Worm (Caenorhabditis elegans) whole organism, late embryonic: ENCODE measurements around the gene msp-55.

Experiments
- C08G9.2 ChIP-seq: sonication (generic microtip); optimal IDR thresholded peaks from 2 replicates; lab custom pipeline; 2016; ENCODE audit warnings: mild to moderate bottlenecking, missing genetic modification characterization, moderate library complexity, missing compliant biosample characterization
- C38D4.7 ChIP-seq: fragments of 200-800 bp; sonication (Bioruptor generic); optimal IDR thresholded peaks from 2 replicates; lab custom pipeline; 2018; ENCODE audit warnings: mild to moderate bottlenecking, missing genetic modification characterization, moderate library complexity, missing compliant biosample characterization
- F13H6.1 ChIP-seq: sonication (generic microtip); optimal IDR thresholded peaks from 2 replicates; lab custom pipeline; 2016; ENCODE audit warnings: missing genetic modification characterization, missing compliant biosample characterization
- ceh-19 ChIP-seq: fragments of 200-800 bp; sonication (Bioruptor generic); optimal IDR thresholded peaks from 2 replicates; lab custom pipeline; 2018; ENCODE audit warnings: mild to moderate bottlenecking, missing genetic modification characterization, missing compliant biosample characterization
- ceh-2 ChIP-seq: sonication (generic microtip); optimal IDR thresholded peaks from 2 replicates; lab custom pipeline; 2016; ENCODE audit warnings: missing genotype, missing genetic modification characterization, missing compliant biosample characterization
- ceh-24 ChIP-seq: sonication (generic microtip); optimal IDR thresholded peaks from 2 replicates; lab custom pipeline; 2016; ENCODE audit warnings: mild to moderate bottlenecking, missing genetic modification characterization, missing compliant biosample characterization
- ceh-45 ChIP-seq: fragments of 200-800 bp; sonication (Bioruptor generic); IDR thresholded peaks from 2 replicates; pipeline ENCODE4 v1.3.6; 2022; ENCODE audit warnings: missing genetic modification reagents, missing genetic modification characterization, missing compliant biosample characterization
- ceh-6 ChIP-seq: fragments of 200-800 bp; sonication (Bioruptor generic); optimal IDR thresholded peaks from 2 replicates; lab custom pipeline; 2018; ENCODE audit warnings: mild to moderate bottlenecking, missing genetic modification characterization, missing compliant biosample characterization
- che-1 ChIP-seq: sonication (generic microtip); optimal IDR thresholded peaks from 2 replicates; lab custom pipeline; 2016; ENCODE audit warnings: mild to moderate bottlenecking, missing genetic modification characterization, missing compliant biosample characterization
- dve-1 ChIP-seq: sonication (generic microtip); optimal IDR thresholded peaks from 2 replicates; lab custom pipeline; 2017; ENCODE audit warnings: antibody characterized with exemption, mild to moderate bottlenecking, missing genetic modification characterization, missing compliant biosample characterization
- elt-2 ChIP-seq: sonication (generic microtip); optimal IDR thresholded peaks from 2 replicates; lab custom pipeline; 2016; ENCODE audit warnings: missing genetic modification reagents, missing genetic modification characterization, missing compliant biosample characterization
- elt-4 ChIP-seq: sonication (generic microtip); optimal IDR thresholded peaks from 2 replicates; lab custom pipeline; 2016; ENCODE audit warnings: missing genetic modification characterization, missing compliant biosample characterization
- ets-4 ChIP-seq: sonication (generic microtip); optimal IDR thresholded peaks from 2 replicates; lab custom pipeline; 2016; ENCODE audit warnings: missing genetic modification characterization, missing compliant biosample characterization
- fax-1 ChIP-seq: sonication (generic microtip); optimal IDR thresholded peaks from 2 replicates; lab custom pipeline; 2016; ENCODE audit warnings: missing genotype, missing genetic modification characterization, missing compliant biosample characterization
- gmeb-2 ChIP-seq: sonication (generic microtip); optimal IDR thresholded peaks from 2 replicates; lab custom pipeline; 2016; ENCODE audit warnings: missing genetic modification characterization, inconsistent platforms, missing compliant biosample characterization
- hlh-30 ChIP-seq: sonication (generic microtip); optimal IDR thresholded peaks from 2 replicates; lab custom pipeline; 2017; ENCODE audit warnings: antibody characterized with exemption, missing genetic modification characterization, missing compliant biosample characterization; ENCODE audit not compliant: insufficient read depth
- lim-6 ChIP-seq: sonication (generic microtip); optimal IDR thresholded peaks from 2 replicates; lab custom pipeline; 2016; ENCODE audit warnings: missing genetic modification characterization, missing compliant biosample characterization
- lin-11 ChIP-seq: fragments of 200-800 bp; sonication (Bioruptor generic); optimal IDR thresholded peaks from 2 replicates; lab custom pipeline; 2018; ENCODE audit warnings: mild to moderate bottlenecking, missing genetic modification characterization, missing compliant biosample characterization
- madf-2 ChIP-seq: sonication (generic microtip); optimal IDR thresholded peaks from 2 replicates; lab custom pipeline; 2017; ENCODE audit warnings: missing genetic modification characterization, missing compliant biosample characterization
- nfya-1 ChIP-seq: sonication (generic microtip); optimal IDR thresholded peaks from 2 replicates; lab custom pipeline; 2017; ENCODE audit warnings: missing genetic modification characterization, mild to moderate bottlenecking, missing compliant biosample characterization, antibody characterized with exemption, moderate library complexity
- nhr-11 ChIP-seq: fragments of 150-350 bp; optimal IDR thresholded peaks from 2 replicates; lab custom pipeline; 2014; ENCODE audit warnings: missing biosample characterization, missing genetic modification characterization
- nhr-232 ChIP-seq: sonication (generic microtip); optimal IDR thresholded peaks from 2 replicates; lab custom pipeline; 2016; ENCODE audit warnings: missing genetic modification characterization, missing compliant biosample characterization
- pat-9 ChIP-seq: fragments of 200-800 bp; sonication (Bioruptor generic); optimal IDR thresholded peaks from 2 replicates; lab custom pipeline; 2018; ENCODE audit warnings: mild to moderate bottlenecking, missing genetic modification characterization, moderate library complexity, missing compliant biosample characterization
- pha-4 ChIP-seq: fragments of 150-350 bp; optimal IDR thresholded peaks from 2 replicates; lab custom pipeline; 2018; ENCODE audit warnings: missing biosample characterization, missing genetic modification reagents, missing genetic modification characterization
- pqm-1 ChIP-seq: sonication (generic microtip); optimal IDR thresholded peaks from 2 replicates; lab custom pipeline; 2016; ENCODE audit warnings: missing genetic modification characterization, missing compliant biosample characterization
- pros-1 ChIP-seq: fragments of 150-350 bp; optimal IDR thresholded peaks from 2 replicates; lab custom pipeline; 2014; ENCODE audit warnings: missing biosample characterization, missing genetic modification reagents, missing genetic modification characterization
- rnt-1 ChIP-seq: sonication (generic microtip); optimal IDR thresholded peaks from 2 replicates; lab custom pipeline; 2016; ENCODE audit warnings: missing genetic modification characterization, missing compliant biosample characterization
- sdc-2 ChIP-seq: sonication (generic microtip); optimal IDR thresholded peaks from 2 replicates; lab custom pipeline; 2016; ENCODE audit warnings: missing genotype, missing genetic modification characterization, missing compliant biosample characterization
- sox-2 ChIP-seq: fragments of 200-800 bp; sonication (Bioruptor generic); IDR thresholded peaks from 2 replicates; pipeline ENCODE4 v1.3.6; 2022; ENCODE audit warnings: missing genetic modification reagents, missing genetic modification characterization, missing compliant biosample characterization
- sox-4 ChIP-seq: sonication (generic microtip); optimal IDR thresholded peaks from 2 replicates; lab custom pipeline; 2017; ENCODE audit warnings: mild to moderate bottlenecking, missing genetic modification characterization, inconsistent platforms, missing compliant biosample characterization
- syd-9 ChIP-seq: sonication (generic microtip); optimal IDR thresholded peaks from 2 replicates; lab custom pipeline; 2016; ENCODE audit warnings: mild to moderate bottlenecking, missing genetic modification characterization, moderate library complexity, missing compliant biosample characterization
- ttx-3 ChIP-seq: sonication (generic microtip); optimal IDR thresholded peaks from 2 replicates; lab custom pipeline; 2016; ENCODE audit warnings: missing genetic modification reagents, missing genetic modification characterization, missing compliant biosample characterization
- unc-3 ChIP-seq, 2 experiments: fragments of 200-800 bp in 1 of 2; sonication (Bioruptor generic) in 1 of 2; sonication (generic microtip) in 1 of 2; conservative IDR thresholded peaks in 1 of 2; optimal IDR thresholded peaks in 1 of 2; 2 replicates each; pipeline versions ENCODE4 v1.3.6 to Lab custom; 2016 to 2022; ENCODE audit warnings: missing compliant biosample characterization in 2 of 2, missing genetic modification characterization in 2 of 2, missing genetic modification reagents in 1 of 2
- unc-42 ChIP-seq: sonication (generic microtip); optimal IDR thresholded peaks from 2 replicates; lab custom pipeline; 2016; ENCODE audit warnings: missing genotype, missing genetic modification characterization, missing compliant biosample characterization
- unc-86 ChIP-seq: sonication (generic microtip); optimal IDR thresholded peaks from 2 replicates; lab custom pipeline; 2016; ENCODE audit warnings: missing genetic modification characterization, missing compliant biosample characterization
- zip-5 ChIP-seq: sonication (generic microtip); optimal IDR thresholded peaks from 2 replicates; lab custom pipeline; 2016; ENCODE audit warnings: missing genetic modification characterization, missing compliant biosample characterization

The msp-55 gene

DNA sequence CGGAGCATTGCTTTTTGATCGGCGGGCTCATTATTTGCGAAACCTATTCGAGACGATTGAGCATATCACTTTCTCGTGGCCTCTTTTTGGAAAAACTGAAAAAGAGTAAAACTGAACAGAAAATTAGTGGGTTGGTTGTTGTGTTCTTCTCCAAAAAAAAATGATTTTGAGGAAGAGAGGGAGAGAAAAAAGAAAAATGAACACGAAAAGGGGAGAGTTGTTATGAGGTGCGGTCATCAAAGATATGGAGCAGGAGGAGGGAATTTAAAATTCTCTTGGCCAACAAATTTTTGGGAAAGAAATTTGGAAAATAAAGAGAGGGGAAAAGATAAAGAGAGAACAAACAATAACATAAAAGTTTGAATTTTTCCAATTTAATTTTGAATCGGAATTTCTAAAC is 10.4 kb downstream of the msp-55 start, which contains the start of gene hot-9:
hot-9 (minus strand) TSS at position 101 of the 400 bp plus-strand sequence.
- TF ChIP-seq nhr-232 (tag; lab: Kevin White, UChicago) (no peak), C08G9.2 (tag; lab: Kevin White, UChicago) (no peak), elt-2 (tag; lab: Kevin White, UChicago) (no peak), syd-9 (tag; lab: Kevin White, UChicago) (no peak), sdc-2 (tag; lab: Kevin White, UChicago) (no peak), nhr-11 (no peak), unc-86 (tag; lab: Kevin White, UChicago) (no peak), elt-4 (tag; lab: Kevin White, UChicago) (no peak), pha-4 (tag; lab: Kevin White, UChicago) (no peak), lin-11 (tag; lab: Kevin White, UChicago) (no peak), F13H6.1 (tag; lab: Kevin White, UChicago) (no peak), ceh-2 (tag; lab: Kevin White, UChicago) (no peak), sox-2 (GFP tag; lab: Robert Waterston, UW) (no peak), fax-1 (no peak), ceh-45 (no peak), ttx-3 (no peak)
- TF ChIP-seq, all 69 proteins: peak for 0

- TF ChIP-seq dve-1 (tag; lab: Kevin White, UChicago) = no peak
- no peak for TF ChIP-seq pqm-1 (tag; lab: Kevin White, UChicago)
- peak; percentile 39 for TF ChIP-seq che-1 (tag; lab: Kevin White, UChicago)
- TF ChIP-seq pros-1 (tag; lab: Kevin White, UChicago) = no peak
- TF ChIP-seq rnt-1 (tag; lab: Kevin White, UChicago) = no peak
- TF ChIP-seq ceh-2 (tag; lab: Kevin White, UChicago) = no peak
- no peak for TF ChIP-seq ceh-24 (tag; lab: Kevin White, UChicago)
- TF ChIP-seq lin-11 (tag; lab: Kevin White, UChicago) = peak; percentile 3
- no peak for TF ChIP-seq elt-2 (tag; lab: Kevin White, UChicago)
- TF ChIP-seq pat-9 (tag; lab: Kevin White, UChicago) = peak; percentile 23
- 0 out of 2 replicates have a peak, but pooled peaks have one; percentile 8 for TF ChIP-seq ceh-45
- TF ChIP-seq unc-42 (tag; lab: Kevin White, UChicago) = no peak
- peak; percentile 38 for TF ChIP-seq gmeb-2
- peak; percentile 26 for TF ChIP-seq C38D4.7
- no peak for TF ChIP-seq hlh-30
- peak; percentile 29 for TF ChIP-seq sox-4 (tag; lab: Kevin White, UChicago)
- TF ChIP-seq unc-3 (GFP tag; conservative IDR thresholded peaks at IDR 0.05; lab: Robert Waterston, UW) = no peak
- no peak for TF ChIP-seq unc-3 (tag; optimal IDR thresholded peaks at IDR 0.05; lab: Kevin White, UChicago)
- peak; percentile 3 for TF ChIP-seq nfya-1 (tag; lab: Kevin White, UChicago)
- TF ChIP-seq ceh-6 (GFP tag; lab: Kevin White, UChicago) = peak; percentile 21
- TF ChIP-seq ttx-3 = peak; percentile 39
- TF ChIP-seq zip-5 (tag; lab: Kevin White, UChicago) = no peak
- TF ChIP-seq syd-9 (tag; lab: Kevin White, UChicago) = no peak
- TF ChIP-seq madf-2 (tag; lab: Kevin White, UChicago) = no peak
- no peak for TF ChIP-seq lim-6 (tag; lab: Kevin White, UChicago)
- peak; percentile 32 for TF ChIP-seq nhr-232 (tag; lab: Kevin White, UChicago)
- TF ChIP-seq, all 69 proteins: peak for 11
Measured at ce11 chrIV:5038744-5039143, 17.1 kb downstream of the msp-55 start.

ce11 chrIV:5037489-5037888 is 18.3 kb downstream of the msp-55 start, which contains the start of gene C09B9.1:
Gene C09B9.1, plus strand, starts transcription at chrIV:5037789.
- TF ChIP-seq ceh-19 = no peak

DNA sequence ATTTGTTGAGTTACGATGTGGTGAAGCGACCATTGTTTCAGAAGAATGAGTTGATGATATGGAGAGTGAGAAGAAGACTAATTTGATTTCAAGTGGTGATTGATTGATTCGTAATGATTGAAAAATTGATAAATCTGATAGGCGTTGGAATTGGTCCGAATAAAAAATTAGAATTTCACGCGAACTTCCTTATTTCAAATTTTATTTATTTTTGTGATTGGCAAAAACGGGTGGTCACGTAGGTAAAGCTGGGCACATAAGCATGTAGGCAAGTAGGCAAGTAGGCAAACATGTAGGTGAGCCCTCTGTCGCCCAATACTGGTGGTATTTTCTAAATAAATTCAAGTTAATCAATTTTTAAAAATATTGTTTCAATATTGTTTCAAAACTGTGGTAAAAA is 22.5 kb downstream of the msp-55 start, which contains the start of gene C09B9.4:
C09B9.4 (minus strand) TSS at position 101 of the 400 bp plus-strand sequence.
- no peak for TF ChIP-seq ets-4 (tag; lab: Kevin White, UChicago)
